Worm (Caenorhabditis elegans) whole organism, L3 larva: ENCODE measurements around the gene B0244.9.

Experiments used
- ama-1 ChIP-seq: fragments of 150-350 bp; optimal IDR thresholded peaks from 2 replicates; lab custom pipeline; 2018
- ceh-28 ChIP-seq: fragments of 150-350 bp; optimal IDR thresholded peaks from 2 replicates; lab custom pipeline; 2014; ENCODE audit warnings: missing biosample characterization, missing genetic modification reagents, missing genetic modification characterization
- lin-15B ChIP-seq: fragments of 150-350 bp; optimal IDR thresholded peaks from 2 replicates; lab custom pipeline; 2014; ENCODE audit warnings: missing biosample characterization, missing genetic modification characterization

- TF ChIP-seq ama-1 (lab: Kevin White, UChicago) (no peak), lin-15B (tag; lab: Kevin White, UChicago) (no peak), ceh-28 (tag; lab: Kevin White, UChicago) (no peak)
These were observed 26.7 kb upstream of the B0244.9 start for ce11 chrIII:5757492-5758045.
